Worm (Caenorhabditis elegans): Measurements from ENCODE around the gene pph-1.

ce11 chrV:10730824-10731416 is 28.6 kb downstream of the pph-1 start:
- TF ChIP-seq ZK546.5 (tag; optimal IDR thresholded peaks at IDR 0.05) (no peak), nhr-6 (tag; optimal IDR thresholded peaks at IDR 0.05) (no peak)
